Worm (Caenorhabditis elegans): ENCODE data around the gene htrl-1.

htrl-1 gene

ce11 chrV:11508773-11509172 lies 12.6 kb upstream of the htrl-1 start, which contains the start of gene ttll-5 (continued):
- TF ChIP-seq nhr-76 (tag; optimal IDR thresholded peaks at IDR 0.05) = no peak
- no peak for TF ChIP-seq dpl-1 (GFP tag; optimal IDR thresholded peaks at IDR 0.05)
- TF ChIP-seq ces-1 (GFP tag; optimal IDR thresholded peaks at IDR 0.05) = no peak
- no peak for TF ChIP-seq ceh-63 (GFP tag; optimal IDR thresholded peaks at IDR 0.05)
- TF ChIP-seq lin-15B (tag; optimal IDR thresholded peaks at IDR 0.05) = no peak
- peak; percentile 57 for TF ChIP-seq pag-3 (tag; optimal IDR thresholded peaks at IDR 0.05; ENCODE audit: borderline replicate concordance, insufficient read depth)
- no peak for TF ChIP-seq nhr-28 (tag; optimal IDR thresholded peaks at IDR 0.05)
- no peak for TF ChIP-seq tlp-1 (tag; optimal IDR thresholded peaks at IDR 0.05)
- TF ChIP-seq egl-27 (tag; optimal IDR thresholded peaks at IDR 0.05) = no peak
- TF ChIP-seq nhr-47 (tag; optimal IDR thresholded peaks at IDR 0.05) = no peak
- TF ChIP-seq nhr-77 (tag; optimal IDR thresholded peaks at IDR 0.05) = no peak
- no peak for TF ChIP-seq zip-4 (GFP tag; optimal IDR thresholded peaks at IDR 0.05)
- peak; percentile 5 for TF ChIP-seq snu-23 (GFP tag; optimal IDR thresholded peaks at IDR 0.05)
- TF ChIP-seq nhr-71 (tag; optimal IDR thresholded peaks at IDR 0.05) = no peak
- TF ChIP-seq fkh-4 (tag; optimal IDR thresholded peaks at IDR 0.05; ENCODE audit: borderline replicate concordance) = no peak
- TF ChIP-seq mef-2 (tag; optimal IDR thresholded peaks at IDR 0.05) = no peak
- no peak for TF ChIP-seq efl-3 (GFP tag; optimal IDR thresholded peaks at IDR 0.05)
- no peak for TF ChIP-seq aha-1 (tag; optimal IDR thresholded peaks at IDR 0.05)
- no peak for TF ChIP-seq efl-1 (optimal IDR thresholded peaks at IDR 0.05)
- TF ChIP-seq efl-1 (GFP tag; optimal IDR thresholded peaks at IDR 0.05 in 1 of 2) = peak in 1 of 2 experiments; percentile 70
- TF ChIP-seq elt-3 (tag; optimal IDR thresholded peaks at IDR 0.05) = peak in 3 of 6 experiments; percentile 6 to 62 (median 62)
- no peak for TF ChIP-seq sptf-1 (tag; optimal IDR thresholded peaks at IDR 0.05)
- no peak for TF ChIP-seq vab-15 (tag; optimal IDR thresholded peaks at IDR 0.05)

- TF ChIP-seq ama-1 (optimal IDR thresholded peaks at IDR 0.05) (no peak), unc-98 (GFP tag; IDR thresholded peaks at IDR 0.05) (no peak), F16B12.6 (tag; optimal IDR thresholded peaks at IDR 0.05) (no peak), nhr-20 (tag; optimal IDR thresholded peaks at IDR 0.05) (peak; percentile 33), jun-1 (tag; optimal IDR thresholded peaks at IDR 0.05) (no peak), lin-35 (GFP tag; optimal IDR thresholded peaks at IDR 0.05) (no peak), tlp-1 (tag; optimal IDR thresholded peaks at IDR 0.05) (no peak), lsy-2 (tag; optimal IDR thresholded peaks at IDR 0.05) (peak; percentile 30 to 56), tbx-2 (tag; optimal IDR thresholded peaks at IDR 0.05) (no peak), C34B4.2 (tag; optimal IDR thresholded peaks at IDR 0.05) (no peak), lin-14 (GFP tag; optimal IDR thresholded peaks at IDR 0.05) (peak; percentile 88), lin-13 (GFP tag; optimal IDR thresholded peaks at IDR 0.05) (no peak), swsn-7 (tag; optimal IDR thresholded peaks at IDR 0.05) (no peak), fkh-8 (tag; optimal IDR thresholded peaks at IDR 0.05) (no peak), skn-1 (tag; optimal IDR thresholded peaks at IDR 0.05) (no peak), nhr-237 (tag; optimal IDR thresholded peaks at IDR 0.05) (no peak), hpl-2 (GFP tag; optimal IDR thresholded peaks at IDR 0.05) (no peak), nhr-47 (tag; optimal IDR thresholded peaks at IDR 0.05) (no peak), sup-37 (GFP tag; optimal IDR thresholded peaks at IDR 0.05) (no peak), snu-23 (GFP tag; optimal IDR thresholded peaks at IDR 0.05) (peak; percentile 40), egl-27 (tag; optimal IDR thresholded peaks at IDR 0.05) (no peak), irx-1 (tag; optimal IDR thresholded peaks at IDR 0.05) (no peak), mdl-1 (tag; optimal IDR thresholded peaks at IDR 0.05) (no peak), pag-3 (tag; optimal IDR thresholded peaks at IDR 0.05; ENCODE audit: borderline replicate concordance, insufficient read depth) (no peak), ceh-82 (tag; optimal IDR thresholded peaks at IDR 0.05) (no peak), ets-5 (GFP tag; IDR thresholded peaks at IDR 0.05) (no peak), vab-15 (tag; optimal IDR thresholded peaks at IDR 0.05) (no peak), ceh-8 (GFP tag; optimal IDR thresholded peaks at IDR 0.05) (no peak), lir-3 (tag; optimal IDR thresholded peaks at IDR 0.05; ENCODE audit: poor library complexity) (no peak), nhr-76 (tag; optimal IDR thresholded peaks at IDR 0.05) (no peak), nhr-84 (tag; optimal IDR thresholded peaks at IDR 0.05) (no peak), ceh-88 (GFP tag; IDR thresholded peaks at IDR 0.05) (no peak), sptf-1 (tag; optimal IDR thresholded peaks at IDR 0.05) (no peak), grh-1 (GFP tag; IDR thresholded peaks at IDR 0.05) (no peak), dpl-1 (GFP tag; optimal IDR thresholded peaks at IDR 0.05) (no peak), ztf-4 (tag; optimal IDR thresholded peaks at IDR 0.05) (no peak), xbp-1 (tag; optimal IDR thresholded peaks at IDR 0.05) (no peak), mef-2 (tag; optimal IDR thresholded peaks at IDR 0.05) (no peak), ceh-90 (tag; optimal IDR thresholded peaks at IDR 0.05) (no peak)
Measured at ce11 chrV:11506347-11506746, 10.2 kb upstream of the htrl-1 start.

Data from whole organism, L1 larva.